Comparison of ENCODE assay signal across 2 fruit fly cellular contexts in genomic region chr2L:1906326-1906725, dm6.
A peak's percentile ranks its signal among the peaks of the same experiment; 100 is the strongest.
TF ChIP-seq lines count a peak whose summit lies in the region.

No protein-coding gene starts in this region.

TF ChIP-seq in whole organism, adult, 20 proteins besides CTCF, POLR2A, EP300 and RAD21:
- TF ChIP-seq tj (GFP tag; optimal IDR thresholded peaks at IDR 0.05; lab: Kevin White, UChicago) = peak; percentile 91
- TF ChIP-seq Clk (GFP tag; optimal IDR thresholded peaks at IDR 0.05; lab: Kevin White, UChicago) = no peak

TF ChIP-seq in whole organism, pupa, 21 proteins besides CTCF, POLR2A, EP300 and RAD21:
- peak; percentile 7 for TF ChIP-seq EcR (GFP tag; optimal IDR thresholded peaks at IDR 0.05; lab: Kevin White, UChicago)
- TF ChIP-seq CG8159 (tag; optimal IDR thresholded peaks at IDR 0.05; lab: Kevin White, UChicago) = no peak
- no peak for TF ChIP-seq D1 (tag; optimal IDR thresholded peaks at IDR 0.05; lab: Kevin White, UChicago)
